Fruit fly (Drosophila melanogaster) whole organism, prepupa: Measurements from ENCODE around the gene CG14868.
A peak's percentile ranks its signal among the peaks of the same experiment; 100 is the strongest.

Experiments
- CG10631 ChIP-seq: fragments of 200-800 bp; sonication (Bioruptor generic); optimal IDR thresholded peaks from 2 replicates; lab custom pipeline; 2016; ENCODE audit warnings: missing biosample characterization, missing genetic modification characterization
- CG10669 ChIP-seq: fragments of 200-800 bp; sonication (Bioruptor generic); optimal IDR thresholded peaks from 3 replicates; lab custom pipeline; 2018; ENCODE audit warnings: missing biosample characterization, mild to moderate bottlenecking, missing genetic modification characterization, moderate library complexity
- CG11294 ChIP-seq: fragments of 200-800 bp; sonication (Bioruptor generic); IDR thresholded peaks from 2 replicates; pipeline ENCODE4 v1.3.6; 2022; ENCODE audit warnings: missing biosample characterization, missing genetic modification characterization
- CG11762 ChIP-seq: fragments of 200-800 bp; sonication (Bioruptor generic); optimal IDR thresholded peaks from 3 replicates; lab custom pipeline; 2016; ENCODE audit warnings: missing biosample characterization, missing genetic modification characterization; ENCODE audit not compliant: insufficient read depth
- CG11902 ChIP-seq: fragments of 200-800 bp; sonication (Bioruptor generic); optimal IDR thresholded peaks from 3 replicates; lab custom pipeline; 2016; ENCODE audit warnings: missing biosample characterization, missing genetic modification characterization
- CG15336 ChIP-seq: fragments of 200-800 bp; sonication (Bioruptor generic); IDR thresholded peaks from 2 replicates; pipeline ENCODE4 v1.3.6; 2022; ENCODE audit warnings: missing biosample characterization, missing genetic modification characterization
- CG1621 ChIP-seq: fragments of 200-800 bp; sonication (Bioruptor generic); optimal IDR thresholded peaks from 3 replicates; lab custom pipeline; 2018; ENCODE audit warnings: missing biosample characterization, mild to moderate bottlenecking, missing genetic modification characterization
- CG3032 ChIP-seq: fragments of 200-800 bp; optimal IDR thresholded peaks from 2 replicates; lab custom pipeline; 2019; ENCODE audit warnings: missing biosample characterization, mild to moderate bottlenecking, missing genetic modification characterization, moderate library complexity
- CG34406 ChIP-seq: fragments of 200-800 bp; sonication (Bioruptor generic); optimal IDR thresholded peaks from 3 replicates; lab custom pipeline; 2016; ENCODE audit warnings: missing biosample characterization, missing genetic modification characterization
- CG3919 ChIP-seq: fragments of 200-800 bp; sonication (Bioruptor generic); optimal IDR thresholded peaks from 3 replicates; lab custom pipeline; 2016; ENCODE audit warnings: missing biosample characterization, missing genetic modification characterization
- CG6163 ChIP-seq: fragments of 200-800 bp; sonication (Bioruptor generic); IDR thresholded peaks from 3 replicates; pipeline ENCODE4 v1.3.6; 2022; ENCODE audit warnings: missing biosample characterization, missing genetic modification characterization
- CG6276 ChIP-seq: fragments of 200-800 bp; sonication (Bioruptor generic); optimal IDR thresholded peaks from 2 replicates; lab custom pipeline; 2017; ENCODE audit warnings: missing biosample characterization, mild to moderate bottlenecking, missing genetic modification characterization
- CG6792 ChIP-seq: fragments of 200-800 bp; sonication (Bioruptor generic); optimal IDR thresholded peaks from 3 replicates; lab custom pipeline; 2016; ENCODE audit warnings: missing biosample characterization, missing genetic modification characterization
- CG6808 ChIP-seq: fragments of 200-800 bp; sonication (Bioruptor generic); optimal IDR thresholded peaks from 3 replicates; lab custom pipeline; 2017; ENCODE audit warnings: missing biosample characterization, missing genetic modification characterization, mild to moderate bottlenecking, moderate library complexity, missing genetic modification reagents
- CG6854 ChIP-seq: fragments of 200-800 bp; sonication (Bioruptor generic); optimal IDR thresholded peaks from 2 replicates; lab custom pipeline; 2017; ENCODE audit warnings: missing biosample characterization, mild to moderate bottlenecking, missing genetic modification characterization
- CG7368 ChIP-seq: fragments of 200-800 bp; sonication (Bioruptor generic); optimal IDR thresholded peaks from 3 replicates; lab custom pipeline; 2016; ENCODE audit warnings: missing biosample characterization, missing genetic modification characterization
- CG8119 ChIP-seq: fragments of 200-800 bp; sonication (Bioruptor generic); IDR thresholded peaks from 3 replicates; pipeline ENCODE4 v1.3.6; 2022; ENCODE audit warnings: missing biosample characterization, missing genetic modification characterization
- CG8319 ChIP-seq: fragments of 200-800 bp; sonication (Bioruptor generic); optimal IDR thresholded peaks from 3 replicates; lab custom pipeline; 2016; ENCODE audit warnings: missing biosample characterization, missing genetic modification characterization
- CG8632 ChIP-seq: fragments of 200-800 bp; sonication (Bioruptor generic); optimal IDR thresholded peaks from 3 replicates; lab custom pipeline; 2016; ENCODE audit warnings: missing biosample characterization, missing genetic modification characterization
- Eip75B ChIP-seq: fragments of 200-800 bp; sonication (Bioruptor generic); optimal IDR thresholded peaks from 3 replicates; lab custom pipeline; 2016; ENCODE audit warnings: missing biosample characterization, missing genetic modification characterization
- Eip78C ChIP-seq: fragments of 200-800 bp; sonication (Bioruptor generic); peaks from one replicate; lab custom pipeline; 2016; ENCODE audit warnings: missing biosample characterization, missing genetic modification characterization
- Eip93F ChIP-seq: fragments of 200-800 bp; sonication (Bioruptor generic); optimal IDR thresholded peaks from 2 replicates; lab custom pipeline; 2016; ENCODE audit warnings: missing biosample characterization, mild to moderate bottlenecking, missing genetic modification characterization
- Ets21C ChIP-seq: fragments of 200-800 bp; sonication (Bioruptor generic); optimal IDR thresholded peaks from 3 replicates; lab custom pipeline; 2016; ENCODE audit warnings: missing biosample characterization, missing genetic modification characterization
- Ets96B ChIP-seq: fragments of 200-800 bp; optimal IDR thresholded peaks from 2 replicates; lab custom pipeline; 2019; ENCODE audit warnings: missing biosample characterization, mild to moderate bottlenecking, missing genetic modification characterization, moderate library complexity
- Gug ChIP-seq: fragments of 200-800 bp; sonication (Bioruptor generic); IDR thresholded peaks from 2 replicates; pipeline ENCODE4 v1.3.6; 2022; ENCODE audit warnings: missing biosample characterization, missing genetic modification characterization
- Hr38 ChIP-seq: sonication (Bioruptor generic); optimal IDR thresholded peaks from 2 replicates; lab custom pipeline; 2016; ENCODE audit warnings: missing biosample characterization, missing genetic modification characterization
- Hr39 ChIP-seq: fragments of 200-800 bp; sonication (Bioruptor generic); optimal IDR thresholded peaks from 2 replicates; lab custom pipeline; 2016; ENCODE audit warnings: missing biosample characterization, missing genetic modification characterization
- Hr4 ChIP-seq: fragments of 200-800 bp; sonication (Bioruptor generic); optimal IDR thresholded peaks from 3 replicates; lab custom pipeline; 2016; ENCODE audit warnings: missing biosample characterization, missing genetic modification characterization
- Met ChIP-seq: fragments of 200-800 bp; sonication (Bioruptor generic); optimal IDR thresholded peaks from 3 replicates; lab custom pipeline; 2016; ENCODE audit warnings: missing biosample characterization, missing genetic modification characterization
- OdsH ChIP-seq: fragments of 200-800 bp; sonication (Bioruptor generic); optimal IDR thresholded peaks from 3 replicates; lab custom pipeline; 2016; ENCODE audit warnings: missing biosample characterization, missing genetic modification characterization
- Sox102F ChIP-seq: fragments of 200-800 bp; sonication (Bioruptor generic); optimal IDR thresholded peaks from 2 replicates; lab custom pipeline; 2016; ENCODE audit warnings: missing biosample characterization, mild to moderate bottlenecking, missing genetic modification characterization
- Sox14 ChIP-seq: fragments of 200-800 bp; sonication (Bioruptor generic); optimal IDR thresholded peaks from 3 replicates; lab custom pipeline; 2016; ENCODE audit warnings: missing biosample characterization, missing genetic modification characterization
- Sox15 ChIP-seq: fragments of 200-800 bp; sonication (Bioruptor generic); optimal IDR thresholded peaks from 3 replicates; lab custom pipeline; 2016; ENCODE audit warnings: missing biosample characterization, missing genetic modification characterization
- achi ChIP-seq: fragments of 200-800 bp; sonication (Bioruptor generic); optimal IDR thresholded peaks from 3 replicates; lab custom pipeline; 2016; ENCODE audit warnings: missing biosample characterization, missing genetic modification characterization
- dac ChIP-seq: fragments of 200-800 bp; sonication (Bioruptor generic); optimal IDR thresholded peaks from 2 replicates; lab custom pipeline; 2017; ENCODE audit warnings: missing biosample characterization, mild to moderate bottlenecking, missing genetic modification characterization
- dsx ChIP-seq: fragments of 200-800 bp; optimal IDR thresholded peaks from 3 replicates; lab custom pipeline; 2019; ENCODE audit warnings: missing biosample characterization, mild to moderate bottlenecking, missing genetic modification characterization, moderate library complexity; ENCODE audit not compliant: poor library complexity, severe bottlenecking
- eg ChIP-seq: fragments of 200-800 bp; sonication (Bioruptor generic); IDR thresholded peaks from 3 replicates; pipeline ENCODE4 v1.3.6; 2022; ENCODE audit warnings: missing biosample characterization, missing genetic modification characterization
- esn ChIP-seq: fragments of 200-800 bp; sonication (Bioruptor generic); optimal IDR thresholded peaks from 2 replicates; lab custom pipeline; 2016; ENCODE audit warnings: missing biosample characterization, mild to moderate bottlenecking, missing genetic modification characterization, moderate library complexity
- fd85E ChIP-seq: fragments of 200-800 bp; sonication (Bioruptor generic); optimal IDR thresholded peaks from 3 replicates; lab custom pipeline; 2016; ENCODE audit warnings: missing biosample characterization, missing genetic modification characterization
- net ChIP-seq: fragments of 200-800 bp; sonication (Bioruptor generic); optimal IDR thresholded peaks from 3 replicates; lab custom pipeline; 2016; ENCODE audit warnings: missing biosample characterization, missing genetic modification characterization
- pdm3 ChIP-seq: fragments of 200-800 bp; sonication (Bioruptor generic); optimal IDR thresholded peaks from 3 replicates; lab custom pipeline; 2016; ENCODE audit warnings: missing biosample characterization, missing genetic modification characterization
- salr ChIP-seq, 2 experiments: fragments of 200-800 bp; sonication (Bioruptor generic); optimal IDR thresholded peaks; 3 replicates each; lab custom pipeline; 2016 to 2018; ENCODE audit warnings: missing biosample characterization in 2 of 2, missing genetic modification characterization in 2 of 2, mild to moderate bottlenecking in 1 of 2
- spab ChIP-seq: fragments of 200-800 bp; sonication (Bioruptor generic); optimal IDR thresholded peaks from 2 replicates; lab custom pipeline; 2017; ENCODE audit warnings: missing biosample characterization, mild to moderate bottlenecking, missing genetic modification characterization, missing genetic modification reagents
- ss ChIP-seq, 2 experiments: fragments of 200-800 bp; sonication (Bioruptor generic); optimal IDR thresholded peaks; 2 replicates in 1 of 2; 3 replicates in 1 of 2; lab custom pipeline; 2017 to 2018; ENCODE audit warnings: mild to moderate bottlenecking in 2 of 2, missing biosample characterization in 2 of 2, missing genetic modification characterization in 2 of 2, moderate library complexity in 1 of 2
- svp ChIP-seq: fragments of 200-800 bp; sonication (Bioruptor generic); peaks from one replicate; lab custom pipeline; 2016; ENCODE audit warnings: missing biosample characterization, missing genetic modification characterization
- vri ChIP-seq: fragments of 200-800 bp; sonication (Bioruptor generic); optimal IDR thresholded peaks from 3 replicates; lab custom pipeline; 2016; ENCODE audit warnings: missing biosample characterization, mild to moderate bottlenecking, missing genetic modification characterization

Gene CG14868

dm6 chr3R:15361490-15361889, 8.3 kb downstream of the CG14868 start, which contains the start of the genes Cog2 and Trax:
TSS of gene Cog2 (minus strand) at chr3R:15361657.
TSS of gene Trax (plus strand) at chr3R:15361692.
- no peak for TF ChIP-seq CG11902
- TF ChIP-seq dac (GFP tag; lab: Kevin White, UChicago) = no peak
- no peak for TF ChIP-seq ss (GFP tag; optimal IDR thresholded peaks at IDR 0.05; lab: Kevin White, UChicago)
- TF ChIP-seq CG10631 (GFP tag; lab: Kevin White, UChicago) = no peak
- no peak for TF ChIP-seq CG6854 (GFP tag; lab: Kevin White, UChicago)
- no peak for TF ChIP-seq CG6792 (GFP tag; lab: Kevin White, UChicago)
- no peak for TF ChIP-seq svp (GFP tag; lab: Kevin White, UChicago)
- TF ChIP-seq Sox15 = no peak
- TF ChIP-seq Gug (GFP tag; lab: Robert Waterston, UW) = no peak
- no peak for TF ChIP-seq Hr4 (GFP tag; lab: Kevin White, UChicago)
- TF ChIP-seq Hr38 (GFP tag; lab: Kevin White, UChicago) = no peak
- no peak for TF ChIP-seq CG8119 (GFP tag; lab: Robert Waterston, UW)
- TF ChIP-seq CG8632 (GFP tag; lab: Kevin White, UChicago) = no peak
- no peak for TF ChIP-seq CG6163 (GFP tag; lab: Robert Waterston, UW)
- TF ChIP-seq CG3919 (GFP tag; lab: Kevin White, UChicago) = no peak

- TF ChIP-seq CG11762 (GFP tag; lab: Kevin White, UChicago) (peak; percentile 75), CG11294 (GFP tag; lab: Robert Waterston, UW) (peak; percentile 67; the same call in 1 of the 2 replicates), svp (GFP tag; lab: Kevin White, UChicago) (no peak), net (GFP tag; lab: Kevin White, UChicago) (no peak), CG10669 (peak; percentile 100), salr (GFP tag; optimal IDR thresholded peaks at IDR 0.05; lab: Kevin White, UChicago) (peak in 1 of 2 experiments; percentile 62), dsx (peak; percentile 9), Sox14 (GFP tag; lab: Kevin White, UChicago) (no peak), CG8632 (GFP tag; lab: Kevin White, UChicago) (peak; percentile 73), Gug (GFP tag; lab: Robert Waterston, UW) (peak; percentile 83), CG3919 (GFP tag; lab: Kevin White, UChicago) (no peak), Eip93F (GFP tag; lab: Kevin White, UChicago) (no peak), CG6792 (GFP tag; lab: Kevin White, UChicago) (peak; percentile 77), eg (GFP tag; lab: Robert Waterston, UW) (peak; percentile 79), fd85E (no peak), Hr39 (GFP tag; lab: Kevin White, UChicago) (no peak), Sox102F (GFP tag; lab: Kevin White, UChicago) (no peak), esn (GFP tag; lab: Kevin White, UChicago) (peak; percentile 79), CG3032 (tag; lab: Kevin White, UChicago) (peak; percentile 91), CG8319 (GFP tag; lab: Kevin White, UChicago) (peak; percentile 70), CG34406 (GFP tag; lab: Kevin White, UChicago) (peak; percentile 72), Ets21C (GFP tag; lab: Kevin White, UChicago) (no peak), CG11902 (peak; percentile 85), achi (GFP tag; lab: Kevin White, UChicago) (no peak), Sox15 (peak; percentile 78), Met (GFP tag; lab: Kevin White, UChicago) (no peak), dac (GFP tag; lab: Kevin White, UChicago) (peak; percentile 72), OdsH (GFP tag; lab: Kevin White, UChicago) (no peak), CG7368 (GFP tag; lab: Kevin White, UChicago) (peak; percentile 67), Eip75B (GFP tag; lab: Kevin White, UChicago) (no peak), CG8119 (GFP tag; lab: Robert Waterston, UW) (peak; percentile 63; the same call in 2 of the 3 replicates), CG6808 (no peak), CG15336 (GFP tag; lab: Robert Waterston, UW) (peak; percentile 66), pdm3 (GFP tag; lab: Kevin White, UChicago) (no peak), CG6276 (no peak), CG6163 (GFP tag; lab: Robert Waterston, UW) (peak; percentile 68; the same call in 2 of the 3 replicates), spab (GFP tag; lab: Kevin White, UChicago) (no peak), vri (GFP tag; lab: Kevin White, UChicago) (peak; percentile 93), CG1621 (peak; percentile 54), Eip78C (peak; percentile 82), Ets96B (tag; lab: Kevin White, UChicago) (peak; percentile 68)
Measured at dm6 chr3R:15356645-15357431, 12.9 kb downstream of the CG14868 start, which contains the start of the genes Atg4b and Hibch. TSS of gene Atg4b (minus strand) at chr3R:15356924. TSS of gene Hibch (plus strand) at chr3R:15357229.
